Worm (Caenorhabditis elegans): ENCODE measurements around the gene hrg-2.
"Not testable (repeated sequence)": the region's sequence is repeated elsewhere in the genome, so short reads cannot be mapped to it uniquely, and the experiment has no call there.

hrg-2 gene

DNA sequence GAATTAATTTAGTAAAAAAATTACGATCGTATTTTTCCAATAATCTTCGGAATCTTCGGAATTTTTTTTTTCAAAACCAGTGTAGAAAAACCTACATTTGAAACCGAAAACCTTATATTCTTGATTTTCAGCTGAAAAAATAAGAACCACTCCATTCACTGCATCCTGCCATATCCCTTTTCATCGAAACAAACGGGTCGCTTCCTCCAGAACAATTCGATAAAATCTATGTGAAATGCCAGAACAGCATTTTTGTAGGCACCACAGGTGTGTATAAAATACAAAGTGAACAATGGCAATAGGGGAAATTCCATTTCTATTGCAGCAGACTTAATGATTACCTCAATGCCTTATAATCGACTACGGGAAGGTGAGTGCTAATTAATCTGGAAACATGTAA is 33.1 kb downstream of the hrg-2 start, which contains the start of gene K01D12.1:
Gene K01D12.1 (plus strand): TSS at position 301 of the 400 bp plus-strand sequence.
- no peak for TF ChIP-seq nhr-2 (tag; optimal IDR thresholded peaks at IDR 0.05)
- TF ChIP-seq drap-1 (GFP tag; optimal IDR thresholded peaks at IDR 0.05) = no peak
- no peak for TF ChIP-seq mep-1 (tag; optimal IDR thresholded peaks at IDR 0.05)
- no peak for TF ChIP-seq bed-3 (GFP tag; optimal IDR thresholded peaks at IDR 0.05)
- no peak for TF ChIP-seq ham-2 (GFP tag; optimal IDR thresholded peaks at IDR 0.05)
- TF ChIP-seq elt-1 (tag; optimal IDR thresholded peaks at IDR 0.05; ENCODE audit: borderline replicate concordance, insufficient read depth) = no peak
- no peak for TF ChIP-seq lsy-2 (tag; optimal IDR thresholded peaks at IDR 0.05)
- TF ChIP-seq M03D4.4 (tag; optimal IDR thresholded peaks at IDR 0.05) = no peak
- TF ChIP-seq cnd-1 (tag; optimal IDR thresholded peaks at IDR 0.05) = no peak
- TF ChIP-seq mls-2 (tag; optimal IDR thresholded peaks at IDR 0.05) = no peak
- no peak for TF ChIP-seq unc-62 (GFP tag; optimal IDR thresholded peaks at IDR 0.05)
- no peak for TF ChIP-seq nhr-76 (tag; optimal IDR thresholded peaks at IDR 0.05)
- TF ChIP-seq zip-8 (tag; optimal IDR thresholded peaks at IDR 0.05) = no peak
- no peak for TF ChIP-seq sem-2 (GFP tag; optimal IDR thresholded peaks at IDR 0.05)
- no peak for TF ChIP-seq sptf-1 (tag; optimal IDR thresholded peaks at IDR 0.05)
- TF ChIP-seq tbx-8 (GFP tag; optimal IDR thresholded peaks at IDR 0.05) = no peak

DNA sequence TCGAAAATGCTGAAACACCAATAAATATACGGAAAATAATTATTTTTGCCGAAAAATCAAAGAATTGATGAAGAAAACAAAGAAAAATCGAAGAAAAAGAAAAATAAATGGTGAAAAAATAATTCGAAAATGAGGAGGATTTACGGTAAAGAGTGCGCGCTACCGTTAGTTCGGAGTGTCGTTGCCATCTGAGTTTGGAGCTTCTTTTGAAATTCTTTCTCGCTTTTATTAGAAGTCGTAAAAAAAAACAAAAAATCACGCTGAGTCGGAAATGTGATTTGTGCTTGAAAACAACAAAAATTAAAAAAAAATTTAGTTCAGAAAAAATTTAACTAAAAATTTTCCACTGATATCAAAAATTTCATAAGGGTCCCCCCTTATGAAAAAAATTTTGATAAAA is 36.1 kb downstream of the hrg-2 start, which contains the start of gene F23H12.10:
Gene F23H12.10 (minus strand): TSS at position 12 of the 400 bp plus-strand sequence.
- not testable (repeated sequence) for TF ChIP-seq pha-4, mls-2, zip-8 (tag; optimal IDR thresholded peaks at IDR 0.05)

ce11 chrV:12371386-12371785 is 38.9 kb downstream of the hrg-2 start, which contains the start of gene F23H12.7:
Gene F23H12.7, plus strand, starts transcription at chrV:12371686.
- TF ChIP-seq bed-3 (GFP tag; optimal IDR thresholded peaks at IDR 0.05) (no peak), M03D4.4 (tag; optimal IDR thresholded peaks at IDR 0.05) (no peak)

DNA sequence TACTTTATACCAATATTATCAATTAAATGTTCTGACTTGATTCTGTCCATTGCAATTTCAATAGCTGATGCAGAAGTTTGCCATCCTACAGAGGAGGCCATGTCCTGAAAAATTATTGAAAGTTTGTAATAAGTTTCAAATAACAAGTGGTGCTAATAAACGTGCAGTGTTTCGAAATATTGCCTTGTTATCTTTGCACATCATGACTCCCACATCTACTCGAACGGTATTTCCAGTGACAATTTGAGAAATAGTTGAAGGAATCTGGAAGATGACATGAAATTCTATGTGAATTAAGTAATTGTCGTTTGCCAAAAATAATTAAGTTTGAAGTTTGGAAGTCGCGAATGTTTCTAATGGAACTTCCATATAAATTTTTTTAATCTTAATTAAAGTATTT is 40.9 kb downstream of the hrg-2 start, which contains the start of gene gcy-13:
Gene gcy-13 (minus strand): TSS at position 101 of the 400 bp plus-strand sequence.
- no peak for TF ChIP-seq lsy-2 (tag; optimal IDR thresholded peaks at IDR 0.05)
- no peak for TF ChIP-seq nhr-28 (tag; optimal IDR thresholded peaks at IDR 0.05)
- no peak for TF ChIP-seq nhr-12 (tag; optimal IDR thresholded peaks at IDR 0.05)

ce11 chrV:12365104-12365503 is 45.2 kb downstream of the hrg-2 start, which contains the start of gene fipr-2:
Gene fipr-2, plus strand, starts transcription at chrV:12365348.
- TF ChIP-seq tbx-8 (GFP tag; optimal IDR thresholded peaks at IDR 0.05) (no peak), mep-1 (tag; optimal IDR thresholded peaks at IDR 0.05) (no peak), nhr-237 (tag; optimal IDR thresholded peaks at IDR 0.05) (no peak), nhr-76 (tag; optimal IDR thresholded peaks at IDR 0.05) (no peak), nhr-2 (tag; optimal IDR thresholded peaks at IDR 0.05) (no peak), zip-8 (tag; optimal IDR thresholded peaks at IDR 0.05) (no peak), pha-4 (tag; optimal IDR thresholded peaks at IDR 0.05) (no peak), drap-1 (GFP tag; optimal IDR thresholded peaks at IDR 0.05) (no peak), mab-5 (tag; optimal IDR thresholded peaks at IDR 0.05) (no peak), ham-2 (GFP tag; optimal IDR thresholded peaks at IDR 0.05) (no peak), lin-32 (GFP tag; optimal IDR thresholded peaks at IDR 0.05) (no peak), snpc-4 (tag; optimal IDR thresholded peaks at IDR 0.05) (no peak), bed-3 (GFP tag; optimal IDR thresholded peaks at IDR 0.05) (no peak), blmp-1 (tag; optimal IDR thresholded peaks at IDR 0.05) (no peak), ces-1 (GFP tag; optimal IDR thresholded peaks at IDR 0.05) (no peak), M03D4.4 (tag; optimal IDR thresholded peaks at IDR 0.05) (no peak), ceh-39 (tag; optimal IDR thresholded peaks at IDR 0.05) (no peak), elt-3 (tag; optimal IDR thresholded peaks at IDR 0.05) (no peak), nhr-28 (tag; optimal IDR thresholded peaks at IDR 0.05) (no peak), ceh-43 (GFP tag; optimal IDR thresholded peaks at IDR 0.05) (no peak)

- TF ChIP-seq lin-13 (tag; optimal IDR thresholded peaks at IDR 0.05) (no peak), unc-62 (GFP tag; optimal IDR thresholded peaks at IDR 0.05) (no peak), zip-8 (tag; optimal IDR thresholded peaks at IDR 0.05) (no peak), mls-2 (tag; optimal IDR thresholded peaks at IDR 0.05) (no peak), lsy-2 (tag; optimal IDR thresholded peaks at IDR 0.05) (no peak), ceh-43 (GFP tag; optimal IDR thresholded peaks at IDR 0.05) (no peak), unc-120 (tag; optimal IDR thresholded peaks at IDR 0.05; ENCODE audit: poor library complexity, severe bottlenecking) (no peak), tbx-8 (GFP tag; optimal IDR thresholded peaks at IDR 0.05) (no peak), nhr-76 (tag; optimal IDR thresholded peaks at IDR 0.05) (no peak), pha-4 (tag; optimal IDR thresholded peaks at IDR 0.05) (no peak), flh-1 (GFP tag; optimal IDR thresholded peaks at IDR 0.05) (no peak)
Observed at ce11 chrV:12361644-12362043, 48.7 kb downstream of the hrg-2 start, which contains the start of gene fipr-1. Gene fipr-1, minus strand, starts transcription at chrV:12361744.
